Fruit fly (Drosophila melanogaster): ENCODE measurements around the gene spo.

dm6 chr3L:5637477-5637876 lies 45.1 kb upstream of the spo start:
- TF ChIP-seq CG8478 (optimal IDR thresholded peaks at IDR 0.05) (no peak), CTCF (optimal IDR thresholded peaks at IDR 0.05) (no peak)
